Worm (Caenorhabditis elegans) whole organism, L1 larva: ENCODE measurements around the gene E02H4.7.

Experiments used
- Y116A8C.19 ChIP-seq: sonication (generic microtip); optimal IDR thresholded peaks from 2 replicates; lab custom pipeline; 2016; ENCODE audit warnings: missing compliant biosample characterization, missing genetic modification characterization, borderline replicate concordance
- alr-1 ChIP-seq: fragments of 200-800 bp; sonication (Bioruptor generic); optimal IDR thresholded peaks from 2 replicates; lab custom pipeline; 2018; ENCODE audit warnings: borderline replicate concordance, mild to moderate bottlenecking, missing genetic modification characterization, missing compliant biosample characterization
- aly-2 ChIP-seq: fragments of 150-350 bp; optimal IDR thresholded peaks from 2 replicates; lab custom pipeline; 2014; ENCODE audit warnings: missing biosample characterization, missing genetic modification characterization
- ama-1 ChIP-seq: fragments of 150-350 bp; optimal IDR thresholded peaks from 2 replicates; lab custom pipeline; 2014
- ceh-63 ChIP-seq: fragments of 200-800 bp; sonication (Bioruptor generic); optimal IDR thresholded peaks from 2 replicates; lab custom pipeline; 2018; ENCODE audit warnings: mild to moderate bottlenecking, missing genetic modification characterization, missing compliant biosample characterization
- ceh-82 ChIP-seq, 3 experiments: fragments of 150-350 bp in 1 of 3; sonication (generic microtip) in 2 of 3; optimal IDR thresholded peaks; 2 replicates each; lab custom pipeline; 2014 to 2017; ENCODE audit warnings: missing biosample characterization in 3 of 3, missing genetic modification characterization in 3 of 3
- ceh-90 ChIP-seq: sonication (generic microtip); optimal IDR thresholded peaks from 2 replicates; lab custom pipeline; 2016; ENCODE audit warnings: missing genetic modification characterization, missing compliant biosample characterization
- ces-1 ChIP-seq: fragments of 150-350 bp; optimal IDR thresholded peaks from 2 replicates; lab custom pipeline; 2014; ENCODE audit warnings: missing biosample characterization, missing genetic modification reagents, missing genetic modification characterization
- dpl-1 ChIP-seq, 3 experiments: fragments of 150-350 bp in 2 of 3; sonication (generic microtip) in 1 of 3; optimal IDR thresholded peaks; 2 replicates each; lab custom pipeline; 2014 to 2017; ENCODE audit warnings: missing biosample characterization in 3 of 3, missing genetic modification characterization in 3 of 3, missing genetic modification reagents in 3 of 3
- efl-1 ChIP-seq, 4 experiments: fragments of 150-350 bp; optimal IDR thresholded peaks in 3 of 4; peaks in 1 of 4; 1 replicate in 1 of 4; 2 replicates in 3 of 4; lab custom pipeline; 2014; ENCODE audit warnings: missing biosample characterization in 2 of 4, missing genetic modification characterization in 2 of 4, missing genetic modification reagents in 2 of 4
- egl-13 ChIP-seq: sonication (generic microtip); optimal IDR thresholded peaks from 2 replicates; lab custom pipeline; 2016; ENCODE audit warnings: missing genotype, missing genetic modification reagents, missing genetic modification characterization, missing compliant biosample characterization
- elt-3 ChIP-seq, 6 experiments: fragments of 150-350 bp in 1 of 6; sonication (generic microtip); optimal IDR thresholded peaks; 2 replicates each; lab custom pipeline; 2017 to 2018; ENCODE audit warnings: missing biosample characterization in 6 of 6, missing genetic modification characterization in 6 of 6, inconsistent platforms in 1 of 6
- ets-5 ChIP-seq: fragments of 200-800 bp; sonication (Bioruptor generic); IDR thresholded peaks from 2 replicates; pipeline ENCODE4 v1.3.6; 2022; ENCODE audit warnings: missing genetic modification characterization, missing compliant biosample characterization
- fkh-4 ChIP-seq: sonication (generic microtip); optimal IDR thresholded peaks from 2 replicates; lab custom pipeline; 2016; ENCODE audit warnings: missing compliant biosample characterization, missing genetic modification characterization, borderline replicate concordance
- fos-1 ChIP-seq: fragments of 150-350 bp; optimal IDR thresholded peaks from 2 replicates; lab custom pipeline; 2014; ENCODE audit warnings: missing biosample characterization, missing genetic modification characterization
- hlh-17 ChIP-seq: fragments of 200-800 bp; sonication (Bioruptor generic); optimal IDR thresholded peaks from 2 replicates; lab custom pipeline; 2018; ENCODE audit warnings: missing genetic modification characterization, mild to moderate bottlenecking, missing compliant biosample characterization, moderate library complexity, borderline replicate concordance
- hpl-2 ChIP-seq: fragments of 150-350 bp; optimal IDR thresholded peaks from 2 replicates; lab custom pipeline; 2014; ENCODE audit warnings: missing biosample characterization, missing genetic modification reagents, missing genetic modification characterization
- irx-1 ChIP-seq: sonication (generic microtip); optimal IDR thresholded peaks from 2 replicates; lab custom pipeline; 2016; ENCODE audit warnings: missing genetic modification characterization, missing compliant biosample characterization
- isw-1 ChIP-seq: fragments of 200-800 bp; sonication (Bioruptor generic); IDR thresholded peaks from 2 replicates; pipeline ENCODE4 v1.3.6; 2022; ENCODE audit warnings: missing genetic modification characterization, missing compliant biosample characterization
- lin-13 ChIP-seq: fragments of 150-350 bp; optimal IDR thresholded peaks from 2 replicates; lab custom pipeline; 2014; ENCODE audit warnings: missing biosample characterization, missing genetic modification reagents, missing genetic modification characterization
- lin-14 ChIP-seq: fragments of 200-800 bp; sonication (Bioruptor generic); optimal IDR thresholded peaks from 2 replicates; lab custom pipeline; 2018; ENCODE audit warnings: mild to moderate bottlenecking, missing genetic modification characterization, moderate library complexity, missing compliant biosample characterization
- lin-15B ChIP-seq: fragments of 150-350 bp; sonication (generic microtip); optimal IDR thresholded peaks from 3 replicates; lab custom pipeline; 2014; ENCODE audit warnings: missing biosample characterization, missing genetic modification characterization
- lin-39 ChIP-seq: fragments of 150-350 bp; optimal IDR thresholded peaks from 2 replicates; lab custom pipeline; 2014; ENCODE audit warnings: missing biosample characterization, missing genetic modification reagents, missing genetic modification characterization
- lir-3 ChIP-seq: sonication (generic microtip); optimal IDR thresholded peaks from 2 replicates; lab custom pipeline; 2016; ENCODE audit warnings: mild to moderate bottlenecking, missing genetic modification characterization, moderate library complexity, missing compliant biosample characterization; ENCODE audit not compliant: poor library complexity
- lsy-2 ChIP-seq, 2 experiments: fragments of 150-350 bp; optimal IDR thresholded peaks; 2 replicates each; lab custom pipeline; 2014; ENCODE audit warnings: missing biosample characterization in 2 of 2, missing genetic modification characterization in 2 of 2
- mdl-1 ChIP-seq, 2 experiments: fragments of 150-350 bp; optimal IDR thresholded peaks; 2 replicates each; lab custom pipeline; 2014 to 2017; ENCODE audit warnings: missing biosample characterization in 2 of 2, missing genetic modification characterization in 2 of 2, inconsistent platforms in 1 of 2
- mep-1 ChIP-seq: fragments of 150-350 bp; optimal IDR thresholded peaks from 2 replicates; lab custom pipeline; 2014; ENCODE audit warnings: missing biosample characterization, missing genetic modification characterization
- nhr-12 ChIP-seq: sonication (generic microtip); optimal IDR thresholded peaks from 2 replicates; lab custom pipeline; 2017; ENCODE audit warnings: missing biosample characterization, missing genetic modification characterization
- nhr-20 ChIP-seq: sonication (generic microtip); optimal IDR thresholded peaks from 2 replicates; lab custom pipeline; 2016; ENCODE audit warnings: mild to moderate bottlenecking, missing genetic modification characterization, missing compliant biosample characterization
- nhr-237 ChIP-seq: fragments of 150-350 bp; optimal IDR thresholded peaks from 2 replicates; lab custom pipeline; 2014; ENCODE audit warnings: missing biosample characterization, missing genetic modification characterization
- nhr-47 ChIP-seq: sonication (generic microtip); optimal IDR thresholded peaks from 2 replicates; lab custom pipeline; 2016; ENCODE audit warnings: mild to moderate bottlenecking, missing genetic modification characterization, moderate library complexity, missing compliant biosample characterization
- nhr-71 ChIP-seq: sonication (generic microtip); optimal IDR thresholded peaks from 2 replicates; lab custom pipeline; 2016; ENCODE audit warnings: mild to moderate bottlenecking, missing genetic modification characterization, moderate library complexity, missing compliant biosample characterization
- nhr-85 ChIP-seq: sonication (generic microtip); peaks from one replicate; lab custom pipeline; 2016; ENCODE audit warnings: missing genetic modification characterization, inconsistent platforms, missing compliant biosample characterization
- nhr-90 ChIP-seq: sonication (generic microtip); optimal IDR thresholded peaks from 2 replicates; lab custom pipeline; 2016; ENCODE audit warnings: mild to moderate bottlenecking, missing genetic modification characterization, missing compliant biosample characterization; ENCODE audit not compliant: poor library complexity
- pag-3 ChIP-seq: sonication (generic microtip); optimal IDR thresholded peaks from 2 replicates; lab custom pipeline; 2017; ENCODE audit warnings: missing genetic modification characterization, mild to moderate bottlenecking, missing compliant biosample characterization, antibody characterized with exemption, borderline replicate concordance; ENCODE audit not compliant: insufficient read depth
- pqm-1 ChIP-seq: sonication (generic microtip); optimal IDR thresholded peaks from 3 replicates; lab custom pipeline; 2017; ENCODE audit warnings: missing biosample characterization, missing genetic modification characterization
- rnt-1 ChIP-seq: sonication (generic microtip); optimal IDR thresholded peaks from 2 replicates; lab custom pipeline; 2016; ENCODE audit warnings: mild to moderate bottlenecking, missing genetic modification characterization, moderate library complexity, missing compliant biosample characterization
- skn-1 ChIP-seq: fragments of 150-350 bp; optimal IDR thresholded peaks from 2 replicates; lab custom pipeline; 2014; ENCODE audit warnings: missing biosample characterization, missing genetic modification characterization
- snpc-4 ChIP-seq: fragments of 150-350 bp; optimal IDR thresholded peaks from 2 replicates; lab custom pipeline; 2014; ENCODE audit warnings: missing biosample characterization, missing genetic modification characterization
- snu-23 ChIP-seq: sonication (generic microtip); optimal IDR thresholded peaks from 2 replicates; lab custom pipeline; 2016; ENCODE audit warnings: missing genetic modification characterization, missing compliant biosample characterization
- sptf-1 ChIP-seq: fragments of 150-350 bp; optimal IDR thresholded peaks from 2 replicates; lab custom pipeline; 2014; ENCODE audit warnings: missing biosample characterization, missing genetic modification characterization
- sup-37 ChIP-seq: fragments of 200-800 bp; sonication (Bioruptor generic); optimal IDR thresholded peaks from 2 replicates; lab custom pipeline; 2018; ENCODE audit warnings: mild to moderate bottlenecking, missing genetic modification characterization, missing compliant biosample characterization
- tbx-2 ChIP-seq: sonication (generic microtip); optimal IDR thresholded peaks from 2 replicates; lab custom pipeline; 2016; ENCODE audit warnings: missing genetic modification characterization, missing compliant biosample characterization
- unc-30 ChIP-seq: sonication (generic microtip); optimal IDR thresholded peaks from 2 replicates; lab custom pipeline; 2017; ENCODE audit warnings: missing biosample characterization, missing genetic modification characterization
- unc-86 ChIP-seq: sonication (generic microtip); optimal IDR thresholded peaks from 2 replicates; lab custom pipeline; 2016; ENCODE audit warnings: missing genetic modification characterization, missing compliant biosample characterization
- unc-98 ChIP-seq: fragments of 200-800 bp; sonication (Bioruptor generic); IDR thresholded peaks from 2 replicates; pipeline ENCODE4 v1.3.6; 2022; ENCODE audit warnings: missing genetic modification characterization, missing compliant biosample characterization
- xbp-1 ChIP-seq: sonication (generic microtip); optimal IDR thresholded peaks from 2 replicates; lab custom pipeline; 2016; ENCODE audit warnings: missing genetic modification characterization, missing compliant biosample characterization

Gene E02H4.7

ce11 chrX:14287888-14288287 lies 31.8 kb downstream of the E02H4.7 start (continued):
- TF ChIP-seq lsy-2 (tag; optimal IDR thresholded peaks at IDR 0.05; lab: Kevin White, UChicago) = peak; percentile 34 to 36
- TF ChIP-seq nhr-12 (tag; lab: Kevin White, UChicago) = no peak
- no peak for TF ChIP-seq unc-30 (tag; lab: Kevin White, UChicago)
- no peak for TF ChIP-seq hpl-2 (GFP tag; lab: Kevin White, UChicago)
- no peak for TF ChIP-seq dpl-1 (GFP tag; optimal IDR thresholded peaks at IDR 0.05; lab: Kevin White, UChicago)
- peak; percentile 89 for TF ChIP-seq lin-14 (GFP tag; lab: Kevin White, UChicago)
- TF ChIP-seq lin-13 (GFP tag; lab: Kevin White, UChicago) = no peak
- TF ChIP-seq unc-98 (GFP tag; lab: Robert Waterston, UW) = no peak
- peak; percentile 48 for TF ChIP-seq tbx-2
- TF ChIP-seq snpc-4 (tag; lab: Kevin White, UChicago) = no peak
- TF ChIP-seq fkh-4 = no peak
- no peak for TF ChIP-seq aly-2
- no peak for TF ChIP-seq lin-39 (tag; lab: Kevin White, UChicago)
- peak; percentile 86 for TF ChIP-seq nhr-71 (tag; lab: Kevin White, UChicago)
- no peak for TF ChIP-seq unc-86 (tag; lab: Kevin White, UChicago)
- no peak for TF ChIP-seq ets-5
- TF ChIP-seq efl-1 (optimal IDR thresholded peaks at IDR 0.05; lab: Kevin White, UChicago) = no peak
- peak in 1 of 2 experiments; percentile 71 for TF ChIP-seq efl-1 (GFP tag; optimal IDR thresholded peaks at IDR 0.05 in 1 of 2; lab: Kevin White, UChicago)
- TF ChIP-seq nhr-237 (tag; lab: Kevin White, UChicago) = no peak
- no peak for TF ChIP-seq elt-3 (tag; optimal IDR thresholded peaks at IDR 0.05; lab: Kevin White, UChicago)
- TF ChIP-seq nhr-90 (tag; lab: Kevin White, UChicago) = no peak
- peak in 1 of 2 experiments; percentile 32 for TF ChIP-seq mdl-1 (tag; optimal IDR thresholded peaks at IDR 0.05; lab: Kevin White, UChicago)
- TF ChIP-seq ces-1 (GFP tag; lab: Kevin White, UChicago) = no peak
- TF ChIP-seq ceh-63 = no peak
- no peak for TF ChIP-seq fos-1 (tag; lab: Kevin White, UChicago)
- no peak for TF ChIP-seq Y116A8C.19 (tag; lab: Kevin White, UChicago)
- no peak for TF ChIP-seq alr-1 (tag; lab: Kevin White, UChicago)
- no peak for TF ChIP-seq egl-13 (tag; lab: Kevin White, UChicago)
- no peak for TF ChIP-seq nhr-85 (tag; lab: Kevin White, UChicago)
- peak; percentile 44 for TF ChIP-seq snu-23 (GFP tag; lab: Kevin White, UChicago)
- no peak for TF ChIP-seq irx-1 (tag; lab: Kevin White, UChicago)
- no peak for TF ChIP-seq pqm-1 (tag; lab: Kevin White, UChicago)
- TF ChIP-seq ama-1 (lab: Kevin White, UChicago) = no peak
- TF ChIP-seq lir-3 (tag; lab: Kevin White, UChicago) = no peak
- TF ChIP-seq pag-3 (tag; lab: Kevin White, UChicago) = no peak
- TF ChIP-seq hlh-17 (GFP tag; lab: Kevin White, UChicago) = no peak
- peak; percentile 35 for TF ChIP-seq mep-1 (tag; lab: Kevin White, UChicago)
- peak; percentile 46 for TF ChIP-seq nhr-20
- TF ChIP-seq ceh-90 = no peak
- no peak for TF ChIP-seq isw-1 (GFP tag; lab: Robert Waterston, UW)
- TF ChIP-seq sup-37 (GFP tag; lab: Kevin White, UChicago) = no peak
- TF ChIP-seq ceh-82 (tag; optimal IDR thresholded peaks at IDR 0.05; lab: Kevin White, UChicago) = no peak
- TF ChIP-seq lin-15B (tag; lab: Kevin White, UChicago) = no peak
- TF ChIP-seq skn-1 (tag; lab: Kevin White, UChicago) = no peak
- TF ChIP-seq sptf-1 (tag; lab: Kevin White, UChicago) = no peak
- TF ChIP-seq xbp-1 (tag; lab: Kevin White, UChicago) = no peak
- TF ChIP-seq rnt-1 (tag; lab: Kevin White, UChicago) = peak; percentile 92
- TF ChIP-seq nhr-47 = no peak
